Worm (Caenorhabditis elegans) whole organism, L3 larva: ENCODE results near the gene pigb-1.

Experiments
- R02D3.7 ChIP-seq: fragments of 150-350 bp; optimal IDR thresholded peaks from 2 replicates; lab custom pipeline; 2014; ENCODE audit warnings: missing biosample characterization, missing genetic modification characterization
- aly-2 ChIP-seq: fragments of 150-350 bp; optimal IDR thresholded peaks from 2 replicates; lab custom pipeline; 2014; ENCODE audit warnings: missing biosample characterization, missing genetic modification characterization
- ceh-9 ChIP-seq: sonication (generic microtip); optimal IDR thresholded peaks from 2 replicates; lab custom pipeline; 2018; ENCODE audit warnings: missing biosample characterization, missing genetic modification characterization
- daf-12 ChIP-seq: fragments of 150-350 bp; optimal IDR thresholded peaks from 2 replicates; lab custom pipeline; 2014; ENCODE audit warnings: missing biosample characterization, missing genetic modification reagents, missing genetic modification characterization
- egl-27 ChIP-seq: sonication (generic microtip); optimal IDR thresholded peaks from 4 replicates; lab custom pipeline; 2017; ENCODE audit warnings: missing biosample characterization, missing genetic modification reagents, missing genetic modification characterization
- egl-5 ChIP-seq: fragments of 150-350 bp; optimal IDR thresholded peaks from 2 replicates; lab custom pipeline; 2017; ENCODE audit warnings: missing biosample characterization, missing genetic modification reagents, missing genetic modification characterization, inconsistent platforms
- elt-1 ChIP-seq: fragments of 150-350 bp; optimal IDR thresholded peaks from 2 replicates; lab custom pipeline; 2014; ENCODE audit warnings: missing biosample characterization, missing genetic modification characterization
- elt-2 ChIP-seq: sonication (generic microtip); optimal IDR thresholded peaks from 2 replicates; lab custom pipeline; 2016; ENCODE audit warnings: missing genetic modification reagents, mild to moderate bottlenecking, missing genetic modification characterization, missing compliant biosample characterization
- fkh-10 ChIP-seq: sonication (generic microtip); optimal IDR thresholded peaks from 2 replicates; lab custom pipeline; 2017; ENCODE audit warnings: missing biosample characterization, missing genetic modification reagents, missing genetic modification characterization
- fos-1 ChIP-seq: fragments of 150-350 bp; optimal IDR thresholded peaks from 2 replicates; lab custom pipeline; 2014; ENCODE audit warnings: missing biosample characterization, missing genetic modification characterization
- hmg-11 ChIP-seq: sonication (generic microtip); optimal IDR thresholded peaks from 2 replicates; lab custom pipeline; 2016; ENCODE audit warnings: missing genetic modification characterization, missing compliant biosample characterization
- jun-1 ChIP-seq: fragments of 150-350 bp; optimal IDR thresholded peaks from 2 replicates; lab custom pipeline; 2014; ENCODE audit warnings: missing biosample characterization, missing genetic modification reagents, missing genetic modification characterization
- lin-15B ChIP-seq: fragments of 150-350 bp; optimal IDR thresholded peaks from 2 replicates; lab custom pipeline; 2014; ENCODE audit warnings: missing biosample characterization, missing genetic modification characterization
- lin-39 ChIP-seq: fragments of 150-350 bp; optimal IDR thresholded peaks from 2 replicates; lab custom pipeline; 2018; ENCODE audit warnings: missing biosample characterization, missing genetic modification reagents, missing genetic modification characterization
- mdl-1 ChIP-seq: fragments of 150-350 bp; optimal IDR thresholded peaks from 2 replicates; lab custom pipeline; 2014; ENCODE audit warnings: missing biosample characterization, missing genetic modification characterization
- mml-1 ChIP-seq: fragments of 150-350 bp; sonication (generic microtip); optimal IDR thresholded peaks from 3 replicates; lab custom pipeline; 2014; ENCODE audit warnings: missing biosample characterization, missing genetic modification characterization
- nfya-1 ChIP-seq: sonication (generic microtip); optimal IDR thresholded peaks from 2 replicates; lab custom pipeline; 2017; ENCODE audit warnings: missing genetic modification characterization, mild to moderate bottlenecking, missing compliant biosample characterization, antibody characterized with exemption, moderate library complexity; ENCODE audit not compliant: insufficient read depth
- nhr-11 ChIP-seq: fragments of 150-350 bp; optimal IDR thresholded peaks from 2 replicates; lab custom pipeline; 2014; ENCODE audit warnings: missing biosample characterization, missing genetic modification characterization
- nhr-12 ChIP-seq: fragments of 150-350 bp; optimal IDR thresholded peaks from 2 replicates; lab custom pipeline; 2014; ENCODE audit warnings: missing biosample characterization, missing genetic modification characterization
- nhr-237 ChIP-seq: fragments of 150-350 bp; optimal IDR thresholded peaks from 2 replicates; lab custom pipeline; 2014; ENCODE audit warnings: missing biosample characterization, missing genetic modification characterization
- nhr-25 ChIP-seq: sonication (generic microtip); optimal IDR thresholded peaks from 2 replicates; lab custom pipeline; 2017; ENCODE audit warnings: missing biosample characterization, missing genetic modification characterization
- nhr-28 ChIP-seq: fragments of 150-350 bp; optimal IDR thresholded peaks from 2 replicates; lab custom pipeline; 2014; ENCODE audit warnings: missing biosample characterization, missing genetic modification characterization
- nhr-67 ChIP-seq: fragments of 150-350 bp; optimal IDR thresholded peaks from 2 replicates; lab custom pipeline; 2014; ENCODE audit warnings: missing biosample characterization, missing genetic modification characterization
- nhr-76 ChIP-seq: fragments of 150-350 bp; sonication (generic microtip); optimal IDR thresholded peaks from 5 replicates; lab custom pipeline; 2014; ENCODE audit warnings: missing biosample characterization, missing genetic modification characterization
- pha-4 ChIP-seq: fragments of 150-350 bp; optimal IDR thresholded peaks from 2 replicates; lab custom pipeline; 2014; ENCODE audit warnings: missing biosample characterization, missing genetic modification reagents, missing genetic modification characterization
- pqm-1 ChIP-seq: fragments of 150-350 bp; optimal IDR thresholded peaks from 2 replicates; lab custom pipeline; 2017; ENCODE audit warnings: missing biosample characterization, missing genetic modification characterization, inconsistent platforms
- skn-1 ChIP-seq: fragments of 150-350 bp; optimal IDR thresholded peaks from 2 replicates; lab custom pipeline; 2014; ENCODE audit warnings: missing biosample characterization, missing genetic modification characterization
- snpc-4 ChIP-seq: fragments of 150-350 bp; optimal IDR thresholded peaks from 2 replicates; lab custom pipeline; 2014; ENCODE audit warnings: missing biosample characterization, missing genetic modification characterization
- zag-1 ChIP-seq: fragments of 150-350 bp; optimal IDR thresholded peaks from 2 replicates; lab custom pipeline; 2014; ENCODE audit warnings: missing biosample characterization, missing genetic modification characterization
- ztf-11 ChIP-seq: fragments of 150-350 bp; optimal IDR thresholded peaks from 2 replicates; lab custom pipeline; 2014; ENCODE audit warnings: missing biosample characterization, missing genetic modification characterization

pigb-1 gene

DNA sequence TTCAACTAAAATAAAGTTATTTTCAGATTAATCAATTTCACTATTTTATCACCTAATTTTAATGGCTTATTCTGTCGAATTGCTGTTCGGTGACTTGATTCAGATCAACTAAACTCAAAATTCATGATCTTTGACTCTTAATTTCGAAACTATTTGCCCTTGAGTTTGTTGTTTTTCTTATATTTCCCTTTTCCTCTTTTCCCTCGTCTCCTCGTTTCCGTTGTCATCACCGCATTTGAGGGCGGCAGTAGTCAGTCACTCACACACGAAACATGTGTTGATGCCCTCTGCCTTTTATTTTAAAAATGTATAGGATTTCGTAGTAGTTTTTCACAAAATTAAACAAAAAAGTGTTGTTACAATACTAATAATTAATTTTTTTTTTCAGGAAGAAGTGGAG lies 2.1 kb upstream of the pigb-1 start, which contains the start of gene rnh-1.0:
Gene rnh-1.0 (plus strand): TSS at position 389 of the 400 bp plus-strand sequence.
- TF ChIP-seq elt-2 (tag; lab: Kevin White, UChicago) (no peak), nfya-1 (tag; lab: Kevin White, UChicago) (peak; percentile 3), pha-4 (tag; lab: Kevin White, UChicago) (peak; percentile 5), egl-27 (tag; lab: Kevin White, UChicago) (no peak), nhr-25 (peak; percentile 1)
- TF ChIP-seq, all 47 proteins: peak for 3

DNA sequence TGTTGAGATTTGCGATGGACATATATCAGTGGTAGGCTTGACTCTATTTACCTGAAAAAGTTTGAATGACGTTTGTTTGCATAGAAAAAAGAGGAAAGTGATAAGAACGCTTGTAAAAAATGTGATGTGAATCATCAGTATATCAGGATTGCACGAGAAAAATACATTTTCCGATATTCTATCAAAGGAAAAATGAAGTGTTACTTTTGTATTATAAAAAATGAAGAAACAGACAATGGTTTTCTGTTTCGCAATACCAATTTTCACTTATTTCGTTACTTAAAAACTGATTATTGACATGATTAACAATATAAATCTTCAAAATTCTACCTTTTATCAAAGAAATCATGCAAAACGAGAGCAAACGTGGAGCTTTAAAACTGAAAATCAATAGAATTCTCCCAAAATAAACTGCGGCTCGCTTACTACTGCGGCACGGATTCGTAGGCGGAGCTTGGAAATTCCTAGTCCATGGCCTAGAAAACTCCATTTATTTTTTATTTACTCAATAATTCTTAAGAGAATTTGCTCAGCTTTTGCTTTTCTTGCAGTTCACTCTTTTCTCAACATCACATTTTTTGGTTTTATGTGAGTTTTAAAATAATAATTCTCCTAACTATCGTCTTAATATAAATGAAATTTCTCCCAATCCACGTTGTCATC lies 784 bp upstream of the pigb-1 start, which contains the start of the genes eif-1 and vps-24:
Gene eif-1 (minus strand): TSS at position 51 of the 663 bp plus-strand sequence.
Gene vps-24 (plus strand): TSS at position 469 of the 663 bp plus-strand sequence.
- TF ChIP-seq pha-4 (tag; lab: Kevin White, UChicago), result peak; percentile 64
- peak; percentile 80 for TF ChIP-seq hmg-11 (tag; lab: Kevin White, UChicago)
- TF ChIP-seq nhr-25, result peak; percentile 35
- TF ChIP-seq elt-2 (tag; lab: Kevin White, UChicago), result peak; percentile 38
- TF ChIP-seq nfya-1 (tag; lab: Kevin White, UChicago), result peak; percentile 70
- TF ChIP-seq elt-1 (tag; lab: Kevin White, UChicago), result no peak
- TF ChIP-seq snpc-4 (tag; lab: Kevin White, UChicago), result peak; percentile 74
- TF ChIP-seq fos-1 (tag; lab: Kevin White, UChicago), result no peak
- peak; percentile 73 for TF ChIP-seq lin-15B (tag; lab: Kevin White, UChicago)
- TF ChIP-seq, all 47 proteins: peak for 7

DNA sequence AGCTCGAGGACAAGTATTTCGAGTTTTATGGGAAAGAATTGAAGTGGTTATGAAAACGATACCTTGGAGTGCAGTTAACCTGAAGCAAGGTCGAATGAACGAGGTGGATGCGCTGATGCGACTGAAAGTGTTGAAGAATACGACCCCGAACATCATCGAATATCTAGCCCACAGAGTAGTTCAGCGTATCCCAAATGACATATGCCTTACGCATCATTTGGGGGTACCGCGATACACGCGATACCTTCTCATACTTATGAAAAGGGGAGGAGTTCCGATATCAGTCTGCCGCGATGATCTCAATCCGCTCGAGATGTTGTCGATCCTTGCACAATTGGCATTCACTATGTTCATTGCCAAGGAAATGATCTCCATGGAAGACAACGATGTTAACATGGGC lies 3.1 kb downstream of the pigb-1 start, which contains the start of gene T27F7.12:
Gene T27F7.12 (plus strand): TSS at position 301 of the 400 bp plus-strand sequence.
- TF ChIP-seq egl-27 (tag; lab: Kevin White, UChicago) (no peak), elt-2 (tag; lab: Kevin White, UChicago) (no peak), mdl-1 (tag; lab: Kevin White, UChicago) (no peak)

DNA sequence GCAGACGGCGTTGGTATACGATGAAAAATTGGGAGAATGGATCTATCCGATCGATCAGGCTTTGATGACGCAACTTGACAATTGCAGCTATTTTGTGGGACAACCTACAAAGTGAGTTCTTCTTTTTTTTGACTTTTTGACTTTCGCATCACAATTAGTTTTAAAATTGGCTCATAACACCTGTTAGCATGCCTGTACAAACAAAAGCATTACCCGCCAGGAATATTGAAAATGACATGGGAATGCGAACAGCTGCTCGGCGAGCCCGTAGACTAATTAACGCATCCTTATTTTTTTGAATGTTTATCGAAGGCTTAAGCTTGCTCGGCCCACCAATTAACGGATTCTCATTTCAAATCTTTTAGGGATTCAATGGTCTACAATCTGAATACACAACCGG lies 5.6 kb downstream of the pigb-1 start:
- TF ChIP-seq mml-1 (tag; lab: Kevin White, UChicago) (no peak), lin-39 (tag; lab: Kevin White, UChicago) (no peak), R02D3.7 (tag; lab: Kevin White, UChicago) (no peak), zag-1 (tag; lab: Kevin White, UChicago) (no peak), egl-5 (tag; lab: Kevin White, UChicago) (no peak), ztf-11 (tag; lab: Kevin White, UChicago) (no peak), nhr-76 (tag; lab: Kevin White, UChicago) (no peak), pqm-1 (tag; lab: Kevin White, UChicago) (no peak), ceh-9 (tag; lab: Kevin White, UChicago) (no peak), snpc-4 (tag; lab: Kevin White, UChicago) (no peak), nfya-1 (tag; lab: Kevin White, UChicago) (no peak), hmg-11 (tag; lab: Kevin White, UChicago) (no peak), skn-1 (tag; lab: Kevin White, UChicago) (no peak), jun-1 (tag; lab: Kevin White, UChicago) (no peak), daf-12 (tag; lab: Kevin White, UChicago) (no peak), egl-27 (tag; lab: Kevin White, UChicago) (no peak)
- TF ChIP-seq, all 47 proteins: peak for 0

DNA sequence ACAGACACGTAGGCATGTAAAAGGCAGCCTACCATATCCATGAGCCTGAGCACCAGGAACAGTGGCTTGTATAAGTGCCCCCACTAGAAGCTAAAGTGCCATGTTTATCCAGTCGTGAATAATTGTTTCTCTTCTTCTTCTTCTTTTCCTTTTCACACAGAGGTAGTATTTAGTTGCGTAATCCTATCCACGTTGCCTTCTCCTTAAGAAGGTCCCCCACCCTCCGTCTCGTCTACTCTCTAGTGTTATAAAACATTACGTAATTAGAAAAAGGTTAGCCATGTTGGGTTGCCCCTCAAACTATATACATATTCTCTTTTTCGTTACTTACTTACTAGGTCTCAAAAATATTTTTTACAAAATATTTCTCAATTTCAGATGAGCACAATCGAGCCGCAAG lies 6.2 kb downstream of the pigb-1 start:
- no peak for TF ChIP-seq egl-27 (tag; lab: Kevin White, UChicago)
- no peak for TF ChIP-seq daf-12 (tag; lab: Kevin White, UChicago)
- no peak for TF ChIP-seq nhr-28 (tag; lab: Kevin White, UChicago)
- no peak for TF ChIP-seq elt-1 (tag; lab: Kevin White, UChicago)
- TF ChIP-seq nhr-67 (tag; lab: Kevin White, UChicago), result no peak
- TF ChIP-seq nhr-12 (tag; lab: Kevin White, UChicago), result no peak
- no peak for TF ChIP-seq pha-4 (tag; lab: Kevin White, UChicago)
- TF ChIP-seq nhr-237 (tag; lab: Kevin White, UChicago), result no peak
- no peak for TF ChIP-seq fkh-10
- no peak for TF ChIP-seq nhr-11 (tag; lab: Kevin White, UChicago)
- TF ChIP-seq aly-2 (tag; lab: Kevin White, UChicago), result no peak
